Worm (Caenorhabditis elegans) whole organism, midembryonic: Measurements from ENCODE around the gene F21A3.3.

Experiments used
- med-1 ChIP-seq: sonication (generic microtip); optimal IDR thresholded peaks from 2 replicates; lab custom pipeline; 2017; ENCODE audit warnings: missing genetic modification characterization, mild to moderate bottlenecking, missing compliant biosample characterization, antibody characterized with exemption, missing genetic modification reagents; ENCODE audit not compliant: insufficient read depth
- ztf-29 ChIP-seq: fragments of 200-800 bp; sonication (Bioruptor generic); IDR thresholded peaks from 2 replicates; pipeline ENCODE4 v1.3.6; 2022; ENCODE audit warnings: missing genetic modification reagents, missing genetic modification characterization, missing compliant biosample characterization

- TF ChIP-seq med-1 (GFP tag; lab: Kevin White, UChicago) (no peak), ztf-29 (GFP tag; lab: Robert Waterston, UW) (no peak)
Observed at ce11 chrV:15567344-15567804, 49.9 kb downstream of the F21A3.3 start, which contains the start of gene acs-2.
